Fruit fly (Drosophila melanogaster) whole organism, prepupa: ENCODE data around the gene CG10565.

Source experiments
- Blimp-1 ChIP-seq: fragments of 200-800 bp; sonication (Bioruptor generic); optimal IDR thresholded peaks from 3 replicates; lab custom pipeline; 2017; ENCODE audit warnings: missing biosample characterization, missing genetic modification characterization, mild to moderate bottlenecking, moderate library complexity, missing genetic modification reagents
- CG10631 ChIP-seq: fragments of 200-800 bp; sonication (Bioruptor generic); optimal IDR thresholded peaks from 2 replicates; lab custom pipeline; 2016; ENCODE audit warnings: missing biosample characterization, missing genetic modification characterization
- CG11762 ChIP-seq: fragments of 200-800 bp; sonication (Bioruptor generic); optimal IDR thresholded peaks from 3 replicates; lab custom pipeline; 2016; ENCODE audit warnings: missing biosample characterization, missing genetic modification characterization; ENCODE audit not compliant: insufficient read depth
- CG11902 ChIP-seq: fragments of 200-800 bp; sonication (Bioruptor generic); optimal IDR thresholded peaks from 3 replicates; lab custom pipeline; 2016; ENCODE audit warnings: missing biosample characterization, missing genetic modification characterization
- CG15336 ChIP-seq: fragments of 200-800 bp; sonication (Bioruptor generic); IDR thresholded peaks from 2 replicates; pipeline ENCODE4 v1.3.6; 2022; ENCODE audit warnings: missing biosample characterization, missing genetic modification characterization
- CG1621 ChIP-seq: fragments of 200-800 bp; sonication (Bioruptor generic); optimal IDR thresholded peaks from 3 replicates; lab custom pipeline; 2018; ENCODE audit warnings: missing biosample characterization, mild to moderate bottlenecking, missing genetic modification characterization
- CG16779 ChIP-seq: fragments of 200-800 bp; sonication (Bioruptor generic); optimal IDR thresholded peaks from 3 replicates; lab custom pipeline; 2017; ENCODE audit warnings: missing biosample characterization, mild to moderate bottlenecking, missing genetic modification characterization
- CG3032 ChIP-seq: fragments of 200-800 bp; optimal IDR thresholded peaks from 2 replicates; lab custom pipeline; 2019; ENCODE audit warnings: missing biosample characterization, mild to moderate bottlenecking, missing genetic modification characterization, moderate library complexity
- CG31627 ChIP-seq: fragments of 200-800 bp; sonication (Bioruptor generic); optimal IDR thresholded peaks from 3 replicates; lab custom pipeline; 2016; ENCODE audit warnings: missing biosample characterization, missing genetic modification characterization
- CG32006 ChIP-seq: fragments of 200-800 bp; sonication (Bioruptor generic); optimal IDR thresholded peaks from 3 replicates; lab custom pipeline; 2017; ENCODE audit warnings: missing biosample characterization, mild to moderate bottlenecking, missing genetic modification characterization
- CG34406 ChIP-seq: fragments of 200-800 bp; sonication (Bioruptor generic); optimal IDR thresholded peaks from 3 replicates; lab custom pipeline; 2016; ENCODE audit warnings: missing biosample characterization, missing genetic modification characterization
- CG3919 ChIP-seq: fragments of 200-800 bp; sonication (Bioruptor generic); optimal IDR thresholded peaks from 3 replicates; lab custom pipeline; 2016; ENCODE audit warnings: missing biosample characterization, missing genetic modification characterization
- CG4318 ChIP-seq: fragments of 200-800 bp; sonication (Bioruptor generic); optimal IDR thresholded peaks from 3 replicates; lab custom pipeline; 2017; ENCODE audit warnings: missing biosample characterization, mild to moderate bottlenecking, missing genetic modification characterization
- CG6276 ChIP-seq: fragments of 200-800 bp; sonication (Bioruptor generic); optimal IDR thresholded peaks from 2 replicates; lab custom pipeline; 2017; ENCODE audit warnings: missing biosample characterization, mild to moderate bottlenecking, missing genetic modification characterization
- CG6808 ChIP-seq: fragments of 200-800 bp; sonication (Bioruptor generic); optimal IDR thresholded peaks from 3 replicates; lab custom pipeline; 2017; ENCODE audit warnings: missing biosample characterization, missing genetic modification characterization, mild to moderate bottlenecking, moderate library complexity, missing genetic modification reagents
- CG8119 ChIP-seq: fragments of 200-800 bp; sonication (Bioruptor generic); IDR thresholded peaks from 3 replicates; pipeline ENCODE4 v1.3.6; 2022; ENCODE audit warnings: missing biosample characterization, missing genetic modification characterization
- CG8632 ChIP-seq: fragments of 200-800 bp; sonication (Bioruptor generic); optimal IDR thresholded peaks from 3 replicates; lab custom pipeline; 2016; ENCODE audit warnings: missing biosample characterization, missing genetic modification characterization
- CG9139 ChIP-seq: fragments of 200-800 bp; sonication (Bioruptor generic); optimal IDR thresholded peaks from 3 replicates; lab custom pipeline; 2017; ENCODE audit warnings: missing biosample characterization, mild to moderate bottlenecking, missing genetic modification characterization
- Eip78C ChIP-seq: fragments of 200-800 bp; sonication (Bioruptor generic); peaks from one replicate; lab custom pipeline; 2016; ENCODE audit warnings: missing biosample characterization, missing genetic modification characterization
- Eip93F ChIP-seq: fragments of 200-800 bp; sonication (Bioruptor generic); optimal IDR thresholded peaks from 2 replicates; lab custom pipeline; 2016; ENCODE audit warnings: missing biosample characterization, mild to moderate bottlenecking, missing genetic modification characterization
- Ets21C ChIP-seq: fragments of 200-800 bp; sonication (Bioruptor generic); optimal IDR thresholded peaks from 3 replicates; lab custom pipeline; 2016; ENCODE audit warnings: missing biosample characterization, missing genetic modification characterization
- Ets96B ChIP-seq: fragments of 200-800 bp; optimal IDR thresholded peaks from 2 replicates; lab custom pipeline; 2019; ENCODE audit warnings: missing biosample characterization, mild to moderate bottlenecking, missing genetic modification characterization, moderate library complexity
- Hr38 ChIP-seq: sonication (Bioruptor generic); optimal IDR thresholded peaks from 2 replicates; lab custom pipeline; 2016; ENCODE audit warnings: missing biosample characterization, missing genetic modification characterization
- Hr39 ChIP-seq: fragments of 200-800 bp; sonication (Bioruptor generic); optimal IDR thresholded peaks from 2 replicates; lab custom pipeline; 2016; ENCODE audit warnings: missing biosample characterization, missing genetic modification characterization
- Hr4 ChIP-seq: fragments of 200-800 bp; sonication (Bioruptor generic); optimal IDR thresholded peaks from 3 replicates; lab custom pipeline; 2016; ENCODE audit warnings: missing biosample characterization, missing genetic modification characterization
- Lpt ChIP-seq: fragments of 200-800 bp; sonication (Bioruptor generic); optimal IDR thresholded peaks from 3 replicates; lab custom pipeline; 2016; ENCODE audit warnings: missing biosample characterization, missing genetic modification characterization
- Met ChIP-seq: fragments of 200-800 bp; sonication (Bioruptor generic); optimal IDR thresholded peaks from 3 replicates; lab custom pipeline; 2016; ENCODE audit warnings: missing biosample characterization, missing genetic modification characterization
- OdsH ChIP-seq: fragments of 200-800 bp; sonication (Bioruptor generic); optimal IDR thresholded peaks from 3 replicates; lab custom pipeline; 2016; ENCODE audit warnings: missing biosample characterization, missing genetic modification characterization
- Smox ChIP-seq: fragments of 200-800 bp; sonication (Bioruptor generic); optimal IDR thresholded peaks from 3 replicates; lab custom pipeline; 2016; ENCODE audit warnings: missing biosample characterization, missing genetic modification characterization
- Sox102F ChIP-seq: fragments of 200-800 bp; sonication (Bioruptor generic); optimal IDR thresholded peaks from 2 replicates; lab custom pipeline; 2016; ENCODE audit warnings: missing biosample characterization, mild to moderate bottlenecking, missing genetic modification characterization
- Sox14 ChIP-seq: fragments of 200-800 bp; sonication (Bioruptor generic); optimal IDR thresholded peaks from 3 replicates; lab custom pipeline; 2016; ENCODE audit warnings: missing biosample characterization, missing genetic modification characterization
- Sox15 ChIP-seq: fragments of 200-800 bp; sonication (Bioruptor generic); optimal IDR thresholded peaks from 3 replicates; lab custom pipeline; 2016; ENCODE audit warnings: missing biosample characterization, missing genetic modification characterization
- achi ChIP-seq: fragments of 200-800 bp; sonication (Bioruptor generic); optimal IDR thresholded peaks from 3 replicates; lab custom pipeline; 2016; ENCODE audit warnings: missing biosample characterization, missing genetic modification characterization
- acj6 ChIP-seq: fragments of 200-800 bp; sonication (Bioruptor generic); optimal IDR thresholded peaks from 3 replicates; lab custom pipeline; 2016; ENCODE audit warnings: missing biosample characterization, missing genetic modification characterization
- cyc ChIP-seq: fragments of 200-800 bp; sonication (Bioruptor generic); optimal IDR thresholded peaks from 3 replicates; lab custom pipeline; 2016; ENCODE audit warnings: missing biosample characterization, missing genetic modification characterization
- dac ChIP-seq: fragments of 200-800 bp; sonication (Bioruptor generic); optimal IDR thresholded peaks from 2 replicates; lab custom pipeline; 2017; ENCODE audit warnings: missing biosample characterization, mild to moderate bottlenecking, missing genetic modification characterization
- dsx ChIP-seq: fragments of 200-800 bp; optimal IDR thresholded peaks from 3 replicates; lab custom pipeline; 2019; ENCODE audit warnings: missing biosample characterization, mild to moderate bottlenecking, missing genetic modification characterization, moderate library complexity; ENCODE audit not compliant: poor library complexity, severe bottlenecking
- eg ChIP-seq: fragments of 200-800 bp; sonication (Bioruptor generic); IDR thresholded peaks from 3 replicates; pipeline ENCODE4 v1.3.6; 2022; ENCODE audit warnings: missing biosample characterization, missing genetic modification characterization
- esn ChIP-seq: fragments of 200-800 bp; sonication (Bioruptor generic); optimal IDR thresholded peaks from 2 replicates; lab custom pipeline; 2016; ENCODE audit warnings: missing biosample characterization, mild to moderate bottlenecking, missing genetic modification characterization, moderate library complexity
- fd59A ChIP-seq: fragments of 200-800 bp; sonication (Bioruptor generic); optimal IDR thresholded peaks from 2 replicates; lab custom pipeline; 2017; ENCODE audit warnings: missing biosample characterization, mild to moderate bottlenecking, missing genetic modification characterization, missing genetic modification reagents
- fkh ChIP-seq: fragments of 200-800 bp; sonication (Bioruptor generic); optimal IDR thresholded peaks from 3 replicates; lab custom pipeline; 2017; ENCODE audit warnings: missing biosample characterization, mild to moderate bottlenecking, missing genetic modification characterization, moderate library complexity
- lz ChIP-seq: fragments of 200-800 bp; sonication (Bioruptor generic); optimal IDR thresholded peaks from 3 replicates; lab custom pipeline; 2016; ENCODE audit warnings: missing biosample characterization, missing genetic modification characterization
- net ChIP-seq: fragments of 200-800 bp; sonication (Bioruptor generic); optimal IDR thresholded peaks from 3 replicates; lab custom pipeline; 2016; ENCODE audit warnings: missing biosample characterization, missing genetic modification characterization
- pdm3 ChIP-seq: fragments of 200-800 bp; sonication (Bioruptor generic); optimal IDR thresholded peaks from 3 replicates; lab custom pipeline; 2016; ENCODE audit warnings: missing biosample characterization, missing genetic modification characterization
- spab ChIP-seq: fragments of 200-800 bp; sonication (Bioruptor generic); optimal IDR thresholded peaks from 2 replicates; lab custom pipeline; 2017; ENCODE audit warnings: missing biosample characterization, mild to moderate bottlenecking, missing genetic modification characterization, missing genetic modification reagents
- svp ChIP-seq: fragments of 200-800 bp; sonication (Bioruptor generic); peaks from one replicate; lab custom pipeline; 2016; ENCODE audit warnings: missing biosample characterization, missing genetic modification characterization
- topi ChIP-seq: fragments of 200-800 bp; sonication (Bioruptor generic); optimal IDR thresholded peaks from 3 replicates; lab custom pipeline; 2016; ENCODE audit warnings: missing biosample characterization, missing genetic modification characterization
- vri ChIP-seq: fragments of 200-800 bp; sonication (Bioruptor generic); optimal IDR thresholded peaks from 3 replicates; lab custom pipeline; 2016; ENCODE audit warnings: missing biosample characterization, mild to moderate bottlenecking, missing genetic modification characterization

CG10565 gene

dm6 chr3L:21113061-21113460, 23.1 kb downstream of the CG10565 start:
- TF ChIP-seq OdsH (peak; percentile 5), Hr4 (GFP tag; lab: Kevin White, UChicago) (peak; percentile 36), lz (GFP tag; lab: Kevin White, UChicago) (no peak), dac (peak; percentile 2), Eip78C (GFP tag; lab: Kevin White, UChicago) (peak; percentile 76), Lpt (GFP tag; lab: Kevin White, UChicago) (no peak), CG11762 (GFP tag; lab: Kevin White, UChicago) (no peak), spab (no peak), CG15336 (GFP tag; lab: Robert Waterston, UW) (0 out of 2 replicates have a peak, but pooled peaks have one; percentile 26), CG32006 (GFP tag; lab: Kevin White, UChicago) (peak; percentile 53), Sox15 (GFP tag; lab: Kevin White, UChicago) (no peak), CG8119 (GFP tag; lab: Robert Waterston, UW) (peak; percentile 49; the same call in 1 of the 3 replicates), Sox14 (GFP tag; lab: Kevin White, UChicago) (no peak), cyc (GFP tag; lab: Kevin White, UChicago) (no peak)

dm6 chr3L:21108454-21108853, 27.7 kb downstream of the CG10565 start:
- TF ChIP-seq CG4318 (GFP tag; lab: Kevin White, UChicago): no peak
- TF ChIP-seq CG11762 (GFP tag; lab: Kevin White, UChicago): no peak
- no peak for TF ChIP-seq pdm3 (GFP tag; lab: Kevin White, UChicago)
- no peak for TF ChIP-seq Sox15 (GFP tag; lab: Kevin White, UChicago)
- no peak for TF ChIP-seq CG16779 (tag; lab: Kevin White, UChicago)
- peak; percentile 19 for TF ChIP-seq Ets96B (tag; lab: Kevin White, UChicago)
- peak; percentile 61 for TF ChIP-seq achi (GFP tag; lab: Kevin White, UChicago)
- no peak for TF ChIP-seq CG6276 (GFP tag; lab: Kevin White, UChicago)
- peak; percentile 12 for TF ChIP-seq Hr39
- TF ChIP-seq Eip78C (GFP tag; lab: Kevin White, UChicago): peak; percentile 58
- no peak for TF ChIP-seq spab
- peak; percentile 43 for TF ChIP-seq OdsH
- TF ChIP-seq lz (GFP tag; lab: Kevin White, UChicago): peak; percentile 22
- TF ChIP-seq vri (GFP tag; lab: Kevin White, UChicago): no peak
- TF ChIP-seq svp (GFP tag; lab: Kevin White, UChicago): peak; percentile 62
- no peak for TF ChIP-seq fkh (GFP tag; lab: Kevin White, UChicago)
- no peak for TF ChIP-seq Ets21C (GFP tag; lab: Kevin White, UChicago)
- peak; percentile 43 for TF ChIP-seq CG8632 (GFP tag; lab: Kevin White, UChicago)
- TF ChIP-seq net: no peak
- TF ChIP-seq Eip93F (GFP tag; lab: Kevin White, UChicago): no peak
- TF ChIP-seq cyc (GFP tag; lab: Kevin White, UChicago): peak; percentile 7
- TF ChIP-seq CG31627 (GFP tag; lab: Kevin White, UChicago): peak; percentile 5
- peak; percentile 40 for TF ChIP-seq CG32006 (GFP tag; lab: Kevin White, UChicago)
- peak; percentile 70 for TF ChIP-seq Blimp-1
- no peak for TF ChIP-seq Lpt (GFP tag; lab: Kevin White, UChicago)
- peak; percentile 47 for TF ChIP-seq Met (GFP tag; lab: Kevin White, UChicago)
- peak; percentile 48 for TF ChIP-seq CG34406 (GFP tag; lab: Kevin White, UChicago)
- no peak for TF ChIP-seq Hr4 (GFP tag; lab: Kevin White, UChicago)
- peak; percentile 17 for TF ChIP-seq dsx
- TF ChIP-seq CG10631 (GFP tag; lab: Kevin White, UChicago): peak; percentile 55
- no peak for TF ChIP-seq fd59A (GFP tag; lab: Kevin White, UChicago)
- peak; percentile 14 for TF ChIP-seq CG3032 (tag; lab: Kevin White, UChicago)
- peak; percentile 34 for TF ChIP-seq acj6 (GFP tag; lab: Kevin White, UChicago)
- TF ChIP-seq Sox14 (GFP tag; lab: Kevin White, UChicago): no peak
- TF ChIP-seq CG6808 (GFP tag; lab: Kevin White, UChicago): no peak
- TF ChIP-seq CG11902: peak; percentile 3
- no peak for TF ChIP-seq eg (GFP tag; lab: Robert Waterston, UW)
- no peak for TF ChIP-seq Hr38 (GFP tag; lab: Kevin White, UChicago)
- peak; percentile 50 for TF ChIP-seq topi (GFP tag; lab: Kevin White, UChicago)
- TF ChIP-seq Sox102F: no peak
- no peak for TF ChIP-seq CG15336 (GFP tag; lab: Robert Waterston, UW)
- TF ChIP-seq CG3919 (GFP tag; lab: Kevin White, UChicago): peak; percentile 40
- peak; percentile 30 for TF ChIP-seq Smox (GFP tag; lab: Kevin White, UChicago)
- peak; percentile 75 for TF ChIP-seq esn (GFP tag; lab: Kevin White, UChicago)
- no peak for TF ChIP-seq CG1621
- TF ChIP-seq CG9139 (GFP tag; lab: Kevin White, UChicago): no peak
